Worm (Caenorhabditis elegans): ENCODE results near the gene col-115.

DNA sequence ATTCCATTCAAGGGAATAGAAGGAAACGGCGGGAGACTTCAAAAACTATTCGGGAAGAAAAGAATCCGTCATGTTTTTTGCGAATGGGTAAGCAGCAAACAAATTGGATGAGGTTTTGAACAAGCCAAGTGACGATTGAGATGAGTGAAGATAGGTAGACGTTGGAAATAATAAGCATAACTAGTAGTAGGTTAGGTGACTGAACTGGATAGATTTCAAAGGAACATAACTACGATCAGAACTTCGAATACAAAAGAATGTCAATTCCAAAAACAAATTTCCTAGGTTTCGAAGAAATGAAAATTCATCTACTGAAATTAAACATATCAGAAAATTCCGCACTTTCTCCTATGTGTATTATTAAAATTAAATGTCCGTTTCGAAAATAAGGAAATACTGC lies 19.1 kb downstream of the col-115 start:
- TF ChIP-seq lsy-2 (tag; optimal IDR thresholded peaks at IDR 0.05), result no peak
- no peak for TF ChIP-seq R02D3.7 (tag; optimal IDR thresholded peaks at IDR 0.05)
- no peak for TF ChIP-seq aly-2 (tag; optimal IDR thresholded peaks at IDR 0.05)
- TF ChIP-seq ama-1 (optimal IDR thresholded peaks at IDR 0.05), result no peak
- no peak for TF ChIP-seq snpc-4 (tag; optimal IDR thresholded peaks at IDR 0.05)
- TF ChIP-seq pha-4 (GFP tag; IDR thresholded peaks at IDR 0.05), result no peak
- no peak for TF ChIP-seq pha-4 (tag; optimal IDR thresholded peaks at IDR 0.05)
- TF ChIP-seq dmd-6 (GFP tag; IDR thresholded peaks at IDR 0.05), result no peak

Data from whole organism, L4 larva.